Fruit fly (Drosophila melanogaster): ENCODE results near the gene ATPsynCF6.

The ATPsynCF6 gene

dm6 chr3R:23347432-23348305 lies 8.2 kb downstream of the ATPsynCF6 start, which contains the start of gene PolE1 (continued):
- no peak for TF ChIP-seq CG8478 (optimal IDR thresholded peaks at IDR 0.05)
- TF ChIP-seq slp2 (GFP tag; optimal IDR thresholded peaks at IDR 0.05) = no peak
- no peak for TF ChIP-seq CG16863 (GFP tag; optimal IDR thresholded peaks at IDR 0.05)
- TF ChIP-seq Sry-β (GFP tag; optimal IDR thresholded peaks at IDR 0.05) = no peak
- TF ChIP-seq Myb (GFP tag; optimal IDR thresholded peaks at IDR 0.05) = no peak
- TF ChIP-seq CG5245 (GFP tag; optimal IDR thresholded peaks at IDR 0.05) = no peak
- TF ChIP-seq CG6791 (GFP tag; IDR thresholded peaks at IDR 0.05; ENCODE audit: partially characterized antibody) = no peak
- TF ChIP-seq Nf-YB (GFP tag; optimal IDR thresholded peaks at IDR 0.05) = no peak
- TF ChIP-seq jigr1 (GFP tag; IDR thresholded peaks at IDR 0.05) = no peak
- peak; percentile 69 for TF ChIP-seq cg (GFP tag; optimal IDR thresholded peaks at IDR 0.05)
- no peak for TF ChIP-seq CG10209 (GFP tag; optimal IDR thresholded peaks at IDR 0.05)
- no peak for TF ChIP-seq C15 (GFP tag; IDR thresholded peaks at IDR 0.05)
- TF ChIP-seq pzg (GFP tag; optimal IDR thresholded peaks at IDR 0.05) = peak; percentile 70
- TF ChIP-seq Dbx (GFP tag; IDR thresholded peaks at IDR 0.05) = no peak
- no peak for TF ChIP-seq Bgb (GFP tag; IDR thresholded peaks at IDR 0.05; ENCODE audit: partially characterized antibody)
- no peak for TF ChIP-seq lola (GFP tag; optimal IDR thresholded peaks at IDR 0.05)
- TF ChIP-seq Max (GFP tag; optimal IDR thresholded peaks at IDR 0.05) = peak; percentile 26
- TF ChIP-seq CG18599 (GFP tag; optimal IDR thresholded peaks at IDR 0.05) = no peak
- TF ChIP-seq Sox100B (GFP tag; optimal IDR thresholded peaks at IDR 0.05) = no peak
- TF ChIP-seq zen2 (GFP tag; IDR thresholded peaks at IDR 0.05; ENCODE audit: partially characterized antibody) = no peak
- no peak for TF ChIP-seq CG4328 (GFP tag; optimal IDR thresholded peaks at IDR 0.05)
- no peak for TF ChIP-seq CG6175 (GFP tag; IDR thresholded peaks at IDR 0.05)
- TF ChIP-seq BEAF-32 (GFP tag; optimal IDR thresholded peaks at IDR 0.05) = peak; percentile 23
- TF ChIP-seq pho (GFP tag; optimal IDR thresholded peaks at IDR 0.05) = no peak
- no peak for TF ChIP-seq CG4820 (GFP tag; optimal IDR thresholded peaks at IDR 0.05)
- TF ChIP-seq Blimp-1 (GFP tag; optimal IDR thresholded peaks at IDR 0.05) = no peak
- no peak for TF ChIP-seq CG13894 (tag; optimal IDR thresholded peaks at IDR 0.05)
- TF ChIP-seq yki (optimal IDR thresholded peaks at IDR 0.05) = no peak
- TF ChIP-seq slbo (GFP tag; IDR thresholded peaks at IDR 0.05) = no peak
- no peak for TF ChIP-seq disco-r (GFP tag; optimal IDR thresholded peaks at IDR 0.05)
- TF ChIP-seq CG15514 (GFP tag; optimal IDR thresholded peaks at IDR 0.05) = peak; percentile 54
- TF ChIP-seq CG4360 (GFP tag; IDR thresholded peaks at IDR 0.05) = no peak
- TF ChIP-seq CG12769 (tag; optimal IDR thresholded peaks at IDR 0.05) = no peak
- TF ChIP-seq CG6765 (GFP tag; optimal IDR thresholded peaks at IDR 0.05) = no peak
- no peak for TF ChIP-seq Tbp (GFP tag; optimal IDR thresholded peaks at IDR 0.05)
- TF ChIP-seq H15 (GFP tag; IDR thresholded peaks at IDR 0.05) = no peak
- TF ChIP-seq CG6813 (GFP tag; optimal IDR thresholded peaks at IDR 0.05) = no peak
- TF ChIP-seq stwl (tag; optimal IDR thresholded peaks at IDR 0.05) = peak; percentile 68
- TF ChIP-seq CG3847 (GFP tag; IDR thresholded peaks at IDR 0.05) = peak; percentile 44
- TF ChIP-seq CG18619 (GFP tag; optimal IDR thresholded peaks at IDR 0.05) = no peak
- no peak for TF ChIP-seq tx (GFP tag; optimal IDR thresholded peaks at IDR 0.05)
- peak; percentile 93 for TF ChIP-seq twi (tag; optimal IDR thresholded peaks at IDR 0.05)
- TF ChIP-seq Hand (GFP tag; optimal IDR thresholded peaks at IDR 0.05) = no peak
- no peak for TF ChIP-seq corto (GFP tag; optimal IDR thresholded peaks at IDR 0.05)
- no peak for TF ChIP-seq CG4404 (GFP tag; IDR thresholded peaks at IDR 0.05)
- TF ChIP-seq hbn (GFP tag; IDR thresholded peaks at IDR 0.05; ENCODE audit: partially characterized antibody) = no peak
- TF ChIP-seq z (GFP tag; IDR thresholded peaks at IDR 0.05) = peak; percentile 74; the same call in 2 of the 3 replicates
- TF ChIP-seq dati (GFP tag; IDR thresholded peaks at IDR 0.05) = no peak
- TF ChIP-seq CG14667 (GFP tag; IDR thresholded peaks at IDR 0.05) = no peak

Data from whole organism, embryonic.